Fruit fly (Drosophila melanogaster) whole organism, prepupa: ENCODE measurements around the gene CG33669.
"Not testable (repeated sequence)": the region's sequence is repeated elsewhere in the genome, so short reads cannot be mapped to it uniquely, and the experiment has no call there.

Experiments used
- Blimp-1 ChIP-seq: fragments of 200-800 bp; sonication (Bioruptor generic); optimal IDR thresholded peaks from 3 replicates; lab custom pipeline; 2017; ENCODE audit warnings: missing biosample characterization, missing genetic modification characterization, mild to moderate bottlenecking, moderate library complexity, missing genetic modification reagents
- CG31627 ChIP-seq: fragments of 200-800 bp; sonication (Bioruptor generic); optimal IDR thresholded peaks from 3 replicates; lab custom pipeline; 2016; ENCODE audit warnings: missing biosample characterization, missing genetic modification characterization
- CG6792 ChIP-seq: fragments of 200-800 bp; sonication (Bioruptor generic); optimal IDR thresholded peaks from 3 replicates; lab custom pipeline; 2016; ENCODE audit warnings: missing biosample characterization, missing genetic modification characterization
- CG8119 ChIP-seq: fragments of 200-800 bp; sonication (Bioruptor generic); IDR thresholded peaks from 3 replicates; pipeline ENCODE4 v1.3.6; 2022; ENCODE audit warnings: missing biosample characterization, missing genetic modification characterization
- CG8632 ChIP-seq: fragments of 200-800 bp; sonication (Bioruptor generic); optimal IDR thresholded peaks from 3 replicates; lab custom pipeline; 2016; ENCODE audit warnings: missing biosample characterization, missing genetic modification characterization
- esn ChIP-seq: fragments of 200-800 bp; sonication (Bioruptor generic); optimal IDR thresholded peaks from 2 replicates; lab custom pipeline; 2016; ENCODE audit warnings: missing biosample characterization, mild to moderate bottlenecking, missing genetic modification characterization, moderate library complexity
- lz ChIP-seq: fragments of 200-800 bp; sonication (Bioruptor generic); optimal IDR thresholded peaks from 3 replicates; lab custom pipeline; 2016; ENCODE audit warnings: missing biosample characterization, missing genetic modification characterization
- net ChIP-seq: fragments of 200-800 bp; sonication (Bioruptor generic); optimal IDR thresholded peaks from 3 replicates; lab custom pipeline; 2016; ENCODE audit warnings: missing biosample characterization, missing genetic modification characterization
- svp ChIP-seq: fragments of 200-800 bp; sonication (Bioruptor generic); peaks from one replicate; lab custom pipeline; 2016; ENCODE audit warnings: missing biosample characterization, missing genetic modification characterization

- TF ChIP-seq svp; CG8632 (GFP tag; lab: Kevin White, UChicago); net (GFP tag; lab: Kevin White, UChicago); esn; CG31627 (GFP tag; lab: Kevin White, UChicago); lz (GFP tag; lab: Kevin White, UChicago); CG6792 (GFP tag; lab: Kevin White, UChicago); CG8119 (GFP tag; lab: Robert Waterston, UW); Blimp-1 (GFP tag; lab: Kevin White, UChicago): not testable (repeated sequence)
Observed at dm6 chrX:6400000-6400399, at the start of gene CG33669.
